Worm (Caenorhabditis elegans) whole organism, mixed stage, embryonic: ENCODE data around the gene scav-3.

Experiments used
- M03D4.4 ChIP-seq: sonication (generic microtip); optimal IDR thresholded peaks from 2 replicates; lab custom pipeline; 2017; ENCODE audit warnings: mild to moderate bottlenecking, missing genetic modification characterization, missing compliant biosample characterization
- ceh-39 ChIP-seq: fragments of 150-350 bp; optimal IDR thresholded peaks from 2 replicates; lab custom pipeline; 2014; ENCODE audit warnings: missing biosample characterization, missing genetic modification characterization
- ceh-43 ChIP-seq: fragments of 200-800 bp; sonication (Bioruptor generic); optimal IDR thresholded peaks from 2 replicates; lab custom pipeline; 2018; ENCODE audit warnings: mild to moderate bottlenecking, missing genetic modification characterization, moderate library complexity, missing compliant biosample characterization
- ces-1 ChIP-seq: fragments of 150-350 bp; optimal IDR thresholded peaks from 2 replicates; lab custom pipeline; 2014; ENCODE audit warnings: missing biosample characterization, missing genetic modification reagents, missing genetic modification characterization
- cnd-1 ChIP-seq: fragments of 200-800 bp; sonication (Bioruptor generic); optimal IDR thresholded peaks from 2 replicates; lab custom pipeline; 2018; ENCODE audit warnings: mild to moderate bottlenecking, missing genetic modification characterization, missing compliant biosample characterization
- drap-1 ChIP-seq: fragments of 200-800 bp; sonication (Bioruptor generic); optimal IDR thresholded peaks from 3 replicates; lab custom pipeline; 2018; ENCODE audit warnings: mild to moderate bottlenecking, missing genetic modification characterization, missing compliant biosample characterization
- elt-1 ChIP-seq: sonication (generic microtip); optimal IDR thresholded peaks from 2 replicates; lab custom pipeline; 2017; ENCODE audit warnings: missing genetic modification characterization, mild to moderate bottlenecking, missing compliant biosample characterization, antibody characterized with exemption, moderate library complexity, borderline replicate concordance; ENCODE audit not compliant: insufficient read depth
- elt-3 ChIP-seq: fragments of 150-350 bp; optimal IDR thresholded peaks from 2 replicates; lab custom pipeline; 2014; ENCODE audit warnings: missing biosample characterization, missing genetic modification characterization
- flh-1 ChIP-seq: fragments of 200-800 bp; sonication (Bioruptor generic); optimal IDR thresholded peaks from 2 replicates; lab custom pipeline; 2018; ENCODE audit warnings: mild to moderate bottlenecking, missing genetic modification characterization, moderate library complexity, missing compliant biosample characterization
- ham-2 ChIP-seq: fragments of 200-800 bp; sonication (Bioruptor generic); optimal IDR thresholded peaks from 2 replicates; lab custom pipeline; 2018; ENCODE audit warnings: mild to moderate bottlenecking, missing genetic modification characterization, missing compliant biosample characterization
- hlh-1 ChIP-seq: fragments of 150-350 bp; optimal IDR thresholded peaks from 2 replicates; lab custom pipeline; 2014; ENCODE audit warnings: missing biosample characterization, missing genetic modification reagents, missing genetic modification characterization
- lin-32 ChIP-seq: fragments of 200-800 bp; sonication (Bioruptor generic); optimal IDR thresholded peaks from 2 replicates; lab custom pipeline; 2018; ENCODE audit warnings: mild to moderate bottlenecking, missing genetic modification characterization, missing compliant biosample characterization
- lsy-2 ChIP-seq: fragments of 150-350 bp; optimal IDR thresholded peaks from 2 replicates; lab custom pipeline; 2014; ENCODE audit warnings: missing biosample characterization, missing genetic modification characterization
- mab-5 ChIP-seq: fragments of 150-350 bp; optimal IDR thresholded peaks from 2 replicates; lab custom pipeline; 2014; ENCODE audit warnings: missing biosample characterization, missing genetic modification characterization
- mep-1 ChIP-seq: fragments of 150-350 bp; optimal IDR thresholded peaks from 2 replicates; lab custom pipeline; 2017; ENCODE audit warnings: missing biosample characterization, missing genetic modification reagents, missing genetic modification characterization, inconsistent platforms
- mls-2 ChIP-seq: sonication (generic microtip); optimal IDR thresholded peaks from 2 replicates; lab custom pipeline; 2016; ENCODE audit warnings: mild to moderate bottlenecking, missing genetic modification characterization, moderate library complexity, missing compliant biosample characterization
- nhr-2 ChIP-seq: fragments of 150-350 bp; optimal IDR thresholded peaks from 2 replicates; lab custom pipeline; 2014; ENCODE audit warnings: missing biosample characterization, missing genetic modification characterization
- nhr-28 ChIP-seq: fragments of 150-350 bp; optimal IDR thresholded peaks from 2 replicates; lab custom pipeline; 2014; ENCODE audit warnings: missing biosample characterization, missing genetic modification characterization
- nhr-76 ChIP-seq: sonication (generic microtip); optimal IDR thresholded peaks from 2 replicates; lab custom pipeline; 2017; ENCODE audit warnings: missing biosample characterization, missing genetic modification characterization
- pha-4 ChIP-seq: fragments of 150-350 bp; optimal IDR thresholded peaks from 2 replicates; lab custom pipeline; 2018; ENCODE audit warnings: missing biosample characterization, missing genetic modification reagents, missing genetic modification characterization
- sem-2 ChIP-seq: fragments of 200-800 bp; sonication (Bioruptor generic); optimal IDR thresholded peaks from 2 replicates; lab custom pipeline; 2018; ENCODE audit warnings: mild to moderate bottlenecking, missing genetic modification characterization, missing compliant biosample characterization
- snpc-4 ChIP-seq: fragments of 150-350 bp; optimal IDR thresholded peaks from 2 replicates; lab custom pipeline; 2014; ENCODE audit warnings: missing biosample characterization, missing genetic modification characterization
- sptf-1 ChIP-seq: sonication (generic microtip); optimal IDR thresholded peaks from 2 replicates; lab custom pipeline; 2017; ENCODE audit warnings: mild to moderate bottlenecking, missing genetic modification characterization, moderate library complexity, missing compliant biosample characterization
- tbx-8 ChIP-seq: fragments of 200-800 bp; sonication (Bioruptor generic); optimal IDR thresholded peaks from 2 replicates; lab custom pipeline; 2018; ENCODE audit warnings: mild to moderate bottlenecking, missing genetic modification characterization, moderate library complexity, missing compliant biosample characterization
- unc-120 ChIP-seq: sonication (generic microtip); optimal IDR thresholded peaks from 2 replicates; lab custom pipeline; 2017; ENCODE audit warnings: missing genetic modification characterization, missing compliant biosample characterization; ENCODE audit not compliant: poor library complexity, severe bottlenecking
- unc-39 ChIP-seq: fragments of 150-350 bp; optimal IDR thresholded peaks from 2 replicates; lab custom pipeline; 2014; ENCODE audit warnings: missing biosample characterization, missing genetic modification characterization
- unc-62 ChIP-seq: fragments of 150-350 bp; optimal IDR thresholded peaks from 2 replicates; lab custom pipeline; 2014; ENCODE audit warnings: missing biosample characterization, missing genetic modification reagents, missing genetic modification characterization
- zip-8 ChIP-seq: fragments of 150-350 bp; optimal IDR thresholded peaks from 2 replicates; lab custom pipeline; 2014; ENCODE audit warnings: missing biosample characterization, missing genetic modification characterization
- ztf-11 ChIP-seq: fragments of 150-350 bp; optimal IDR thresholded peaks from 2 replicates; lab custom pipeline; 2014; ENCODE audit warnings: missing biosample characterization, missing genetic modification characterization

Gene scav-3

ce11 chrIII:12428799-12429351 is 27.8 kb downstream of the scav-3 start:
- TF ChIP-seq elt-3 (no peak), pha-4 (tag; lab: Kevin White, UChicago) (no peak), nhr-28 (tag; lab: Kevin White, UChicago) (no peak), lsy-2 (no peak), nhr-76 (tag; lab: Kevin White, UChicago) (no peak), M03D4.4 (tag; lab: Kevin White, UChicago) (no peak), flh-1 (GFP tag; lab: Kevin White, UChicago) (no peak), unc-39 (tag; lab: Kevin White, UChicago) (no peak), unc-62 (GFP tag; lab: Kevin White, UChicago) (no peak), zip-8 (no peak), tbx-8 (GFP tag; lab: Kevin White, UChicago) (no peak), cnd-1 (tag; lab: Kevin White, UChicago) (no peak), unc-120 (tag; lab: Kevin White, UChicago) (no peak), snpc-4 (tag; lab: Kevin White, UChicago) (no peak), hlh-1 (no peak), ham-2 (GFP tag; lab: Kevin White, UChicago) (no peak), sem-2 (no peak), mab-5 (no peak), mep-1 (tag; lab: Kevin White, UChicago) (no peak), elt-1 (tag; lab: Kevin White, UChicago) (no peak)

ce11 chrIII:12428264-12428627 is 28.4 kb downstream of the scav-3 start:
- TF ChIP-seq elt-1 (tag; lab: Kevin White, UChicago) (no peak), M03D4.4 (tag; lab: Kevin White, UChicago) (no peak), ceh-43 (GFP tag; lab: Kevin White, UChicago) (no peak)

DNA sequence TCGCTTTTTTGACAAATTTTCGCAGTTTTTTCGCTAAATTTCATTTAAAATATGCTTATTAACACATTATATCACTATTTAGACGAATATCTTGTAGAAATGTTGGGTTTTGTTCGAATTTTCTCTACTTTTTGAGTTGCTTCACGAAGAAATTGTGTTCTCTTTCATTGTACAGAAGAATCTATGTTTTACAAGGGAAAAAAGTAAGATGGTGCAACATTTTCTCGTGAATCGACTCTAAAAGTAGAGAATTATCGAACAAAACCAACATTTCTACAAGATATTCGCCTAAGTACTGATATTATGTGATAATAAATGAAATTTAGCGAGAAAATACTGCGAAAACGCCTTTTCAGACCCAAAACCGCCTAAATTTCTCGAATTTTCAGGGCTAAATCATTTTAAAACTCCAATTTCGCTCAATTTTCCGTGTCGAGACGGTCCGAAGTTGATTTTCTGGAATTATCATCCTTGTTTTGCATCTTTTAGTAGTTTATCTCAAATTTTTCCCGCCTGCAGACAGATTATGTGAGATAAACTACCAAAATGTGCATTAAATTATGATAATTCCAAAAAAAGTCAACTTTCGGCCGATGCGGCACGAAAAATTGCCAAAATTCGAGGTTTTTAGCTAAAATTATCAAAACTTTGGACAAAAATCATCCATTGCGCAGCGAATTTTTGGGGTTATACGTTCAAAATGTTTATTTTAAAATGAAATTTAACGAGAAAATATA is 29.0 kb downstream of the scav-3 start:
- TF ChIP-seq nhr-2 (tag; lab: Kevin White, UChicago) (no peak), zip-8 (no peak), drap-1 (GFP tag; lab: Kevin White, UChicago) (no peak), elt-1 (tag; lab: Kevin White, UChicago) (no peak), ces-1 (GFP tag; lab: Kevin White, UChicago) (no peak), ceh-43 (GFP tag; lab: Kevin White, UChicago) (no peak), ztf-11 (tag; lab: Kevin White, UChicago) (no peak), unc-62 (GFP tag; lab: Kevin White, UChicago) (no peak), mls-2 (no peak), nhr-28 (tag; lab: Kevin White, UChicago) (no peak), mab-5 (no peak), hlh-1 (no peak), unc-120 (tag; lab: Kevin White, UChicago) (no peak)
- TF ChIP-seq, all 35 proteins: peak for 0

ce11 chrIII:12426558-12426957 is 30.1 kb downstream of the scav-3 start, which contains the start of gene pie-1:
TSS of gene pie-1 (plus strand) at chrIII:12426893.
- TF ChIP-seq lsy-2 (no peak), elt-1 (tag; lab: Kevin White, UChicago) (peak; percentile 36), lin-32 (GFP tag; lab: Kevin White, UChicago) (no peak)
- TF ChIP-seq, all 35 proteins: peak for 1

- no peak for TF ChIP-seq sptf-1
- no peak for TF ChIP-seq lin-32 (GFP tag; lab: Kevin White, UChicago)
- TF ChIP-seq lsy-2: no peak
- TF ChIP-seq ztf-11 (tag; lab: Kevin White, UChicago): no peak
- TF ChIP-seq ceh-39: no peak
- TF ChIP-seq pha-4 (tag; lab: Kevin White, UChicago): no peak
These were observed 30.7 kb downstream of the scav-3 start for ce11 chrIII:12425846-12426405.
